Fruit fly (Drosophila melanogaster) whole organism: ENCODE results near the gene CG31467.

Experiments used
- Dll ChIP-seq: fragments of >200 bp; optimal IDR thresholded peaks from 2 replicates; lab custom pipeline; 2017
- pan ChIP-seq: fragments of >200 bp; optimal IDR thresholded peaks from 2 replicates; lab custom pipeline; 2017
- psq ChIP-seq: fragments of >200 bp; optimal IDR thresholded peaks from 2 replicates; lab custom pipeline; 2017
- usp ChIP-seq: fragments of >200 bp; optimal IDR thresholded peaks from 2 replicates; lab custom pipeline; 2017; ENCODE audit warnings: missing biosample characterization, missing genetic modification characterization, mixed read lengths

DNA sequence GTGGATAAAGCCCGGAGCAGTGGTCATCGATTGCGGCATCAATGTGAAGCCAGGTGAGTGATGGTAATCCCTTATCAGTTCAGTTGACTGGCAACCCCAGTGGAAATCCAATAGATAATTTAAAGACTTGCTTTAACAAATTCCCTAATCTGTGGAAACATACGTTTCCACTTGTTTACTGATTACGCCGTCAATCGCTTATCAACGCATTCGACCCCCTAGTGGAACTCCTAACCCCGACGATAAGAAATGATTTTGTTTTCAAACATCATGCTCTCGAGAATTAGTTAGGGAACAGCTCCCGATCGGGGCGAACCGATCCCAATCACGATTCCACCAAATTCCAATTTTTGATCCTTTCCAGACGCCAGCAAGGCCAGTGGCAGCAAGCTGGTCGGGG, 6.0 kb downstream of the CG31467 start:
- TF ChIP-seq pan (no peak), usp (GFP tag; lab: Kevin White, UChicago) (no peak), psq (lab: Kevin White, UChicago) (no peak), Dll (lab: Kevin White, UChicago) (no peak)
